Worm (Caenorhabditis elegans): Measurements from ENCODE around the gene rps-12.

- TF ChIP-seq ztf-11 (tag; optimal IDR thresholded peaks at IDR 0.05) (no peak), nhr-10 (tag; optimal IDR thresholded peaks at IDR 0.05) (no peak), unc-62 (GFP tag; optimal IDR thresholded peaks at IDR 0.05) (no peak)
Measured at ce11 chrIII:5660976-5661375, 18.1 kb upstream of the rps-12 start, which contains the start of gene F54E7.6.
